Worm (Caenorhabditis elegans) whole organism, L3 larva: ENCODE measurements around the gene H37A05.2.

ENCODE experiments used
- ZK546.5 ChIP-seq: sonication (generic microtip); optimal IDR thresholded peaks from 2 replicates; lab custom pipeline; 2017; ENCODE audit warnings: missing biosample characterization, missing genetic modification characterization
- aly-2 ChIP-seq: fragments of 150-350 bp; optimal IDR thresholded peaks from 2 replicates; lab custom pipeline; 2014; ENCODE audit warnings: missing biosample characterization, missing genetic modification characterization
- elt-2 ChIP-seq: sonication (generic microtip); optimal IDR thresholded peaks from 2 replicates; lab custom pipeline; 2016; ENCODE audit warnings: missing genetic modification reagents, mild to moderate bottlenecking, missing genetic modification characterization, missing compliant biosample characterization
- fos-1 ChIP-seq: fragments of 150-350 bp; optimal IDR thresholded peaks from 2 replicates; lab custom pipeline; 2014; ENCODE audit warnings: missing biosample characterization, missing genetic modification characterization
- lin-15B ChIP-seq: fragments of 150-350 bp; optimal IDR thresholded peaks from 2 replicates; lab custom pipeline; 2014; ENCODE audit warnings: missing biosample characterization, missing genetic modification characterization
- nhr-11 ChIP-seq: fragments of 150-350 bp; optimal IDR thresholded peaks from 2 replicates; lab custom pipeline; 2014; ENCODE audit warnings: missing biosample characterization, missing genetic modification characterization
- nhr-237 ChIP-seq: fragments of 150-350 bp; optimal IDR thresholded peaks from 2 replicates; lab custom pipeline; 2014; ENCODE audit warnings: missing biosample characterization, missing genetic modification characterization
- pha-4 ChIP-seq: fragments of 150-350 bp; optimal IDR thresholded peaks from 2 replicates; lab custom pipeline; 2014; ENCODE audit warnings: missing biosample characterization, missing genetic modification reagents, missing genetic modification characterization
- sea-2 ChIP-seq: fragments of 150-350 bp; sonication (generic microtip); optimal IDR thresholded peaks from 4 replicates; lab custom pipeline; 2014; ENCODE audit warnings: missing biosample characterization, missing genetic modification reagents, missing genetic modification characterization
- unc-39 ChIP-seq: sonication (generic microtip); optimal IDR thresholded peaks from 4 replicates; lab custom pipeline; 2017; ENCODE audit warnings: missing biosample characterization, missing genetic modification characterization
- unc-62 ChIP-seq: fragments of 150-350 bp; sonication (generic microtip); optimal IDR thresholded peaks from 4 replicates; lab custom pipeline; 2014; ENCODE audit warnings: missing biosample characterization, missing genetic modification reagents, missing genetic modification characterization
- zag-1 ChIP-seq: fragments of 150-350 bp; optimal IDR thresholded peaks from 2 replicates; lab custom pipeline; 2014; ENCODE audit warnings: missing biosample characterization, missing genetic modification characterization
- ztf-11 ChIP-seq: fragments of 150-350 bp; optimal IDR thresholded peaks from 2 replicates; lab custom pipeline; 2014; ENCODE audit warnings: missing biosample characterization, missing genetic modification characterization
- ztf-4 ChIP-seq: fragments of 150-350 bp; optimal IDR thresholded peaks from 2 replicates; lab custom pipeline; 2014; ENCODE audit warnings: missing biosample characterization, missing genetic modification characterization

DNA sequence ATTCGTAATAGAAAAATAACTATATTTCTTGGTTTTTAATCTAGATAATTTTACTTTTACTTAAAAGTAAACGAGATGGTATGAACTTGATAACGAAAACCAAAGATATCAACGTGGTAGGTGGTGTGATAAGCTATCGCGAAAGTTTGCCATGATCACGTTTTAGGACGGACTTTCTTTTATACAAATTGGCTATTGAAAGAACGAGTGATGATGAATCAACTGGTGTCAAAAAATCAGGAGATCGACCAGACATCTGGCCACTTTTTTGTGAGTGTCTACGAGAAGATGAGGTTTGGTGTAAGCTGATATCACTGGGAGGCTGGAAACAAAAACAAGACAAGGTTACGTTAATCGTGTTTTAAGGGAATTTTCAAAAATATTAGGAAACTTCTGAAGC lies 25.2 kb upstream of the H37A05.2 start:
- no peak for TF ChIP-seq fos-1
- TF ChIP-seq unc-62: no peak
- no peak for TF ChIP-seq ztf-11 (tag; lab: Kevin White, UChicago)
- no peak for TF ChIP-seq nhr-237 (tag; lab: Kevin White, UChicago)
- no peak for TF ChIP-seq ztf-4
- TF ChIP-seq nhr-11: no peak
- no peak for TF ChIP-seq zag-1 (tag; lab: Kevin White, UChicago)
- no peak for TF ChIP-seq aly-2 (tag; lab: Kevin White, UChicago)
- no peak for TF ChIP-seq sea-2 (GFP tag; lab: Kevin White, UChicago)
- no peak for TF ChIP-seq ZK546.5 (tag; lab: Kevin White, UChicago)
- TF ChIP-seq lin-15B (tag; lab: Kevin White, UChicago): no peak
- TF ChIP-seq pha-4 (tag; lab: Kevin White, UChicago): no peak
- TF ChIP-seq unc-39: no peak
- no peak for TF ChIP-seq elt-2 (tag; lab: Kevin White, UChicago)
